Fruit fly (Drosophila melanogaster) whole organism, embryonic: ENCODE measurements around the gene Miga.

ENCODE experiments used
- CG2120 ChIP-seq: fragments of 200-800 bp; sonication (Bioruptor generic); optimal IDR thresholded peaks from 3 replicates; lab custom pipeline; 2016; ENCODE audit warnings: missing biosample characterization, missing genetic modification characterization
- CG2889 ChIP-seq: fragments of 200-800 bp; sonication (Bioruptor generic); IDR thresholded peaks from 3 replicates; pipeline ENCODE4 v1.3.6; 2022; ENCODE audit warnings: missing biosample characterization, missing genetic modification characterization
- CG33557 ChIP-seq: fragments of 200-800 bp; sonication (Bioruptor generic); optimal IDR thresholded peaks from 2 replicates; lab custom pipeline; 2019; ENCODE audit warnings: missing biosample characterization, mild to moderate bottlenecking, missing genetic modification characterization, moderate library complexity
- CG34376 ChIP-seq: fragments of 200-800 bp; sonication (Bioruptor generic); optimal IDR thresholded peaks from 2 replicates; lab custom pipeline; 2018; ENCODE audit warnings: missing biosample characterization, mild to moderate bottlenecking, missing genetic modification characterization
- Hr78 ChIP-seq, 2 experiments: fragments of 200-800 bp in 1 of 2; fragments of >200 bp in 1 of 2; sonication (Bioruptor generic) in 1 of 2; optimal IDR thresholded peaks; 2 replicates each; lab custom pipeline; 2017 to 2019; ENCODE audit warnings: missing biosample characterization in 2 of 2, missing genetic modification characterization in 2 of 2, mild to moderate bottlenecking in 1 of 2, moderate library complexity in 1 of 2
- Ravus ChIP-seq: fragments of 200-800 bp; sonication (Bioruptor generic); IDR thresholded peaks from 2 replicates; pipeline ENCODE4 v1.3.6; 2022; ENCODE audit warnings: missing biosample characterization, missing genetic modification characterization
- Sin3A ChIP-seq: fragments of >200 bp; optimal IDR thresholded peaks from 2 replicates; lab custom pipeline; 2018
- ab ChIP-seq: fragments of 200-800 bp; sonication (Bioruptor generic); optimal IDR thresholded peaks from 2 replicates; lab custom pipeline; 2016; ENCODE audit warnings: missing biosample characterization, missing genetic modification characterization
- ara ChIP-seq: fragments of 200-800 bp; sonication (Bioruptor generic); IDR thresholded peaks from 2 replicates; pipeline ENCODE4 v1.3.6; 2022; ENCODE audit warnings: missing biosample characterization, missing genetic modification characterization
- bab2 ChIP-seq: fragments of 200-800 bp; sonication (Bioruptor generic); optimal IDR thresholded peaks from 2 replicates; lab custom pipeline; 2016; ENCODE audit warnings: missing biosample characterization, missing genetic modification characterization
- lilli ChIP-seq: fragments of 200-800 bp; sonication (Bioruptor generic); optimal IDR thresholded peaks from 3 replicates; lab custom pipeline; 2016; ENCODE audit warnings: missing biosample characterization, missing genetic modification characterization
- lola ChIP-seq, 3 experiments: fragments of >200 bp in 2 of 3; fragments of 200-800 bp in 1 of 3; sonication (Bioruptor generic) in 1 of 3; optimal IDR thresholded peaks; 2 replicates each; lab custom pipeline; 2017 to 2019; ENCODE audit warnings: missing biosample characterization in 3 of 3, missing genetic modification characterization in 3 of 3, mild to moderate bottlenecking in 1 of 3, moderate library complexity in 1 of 3
- sens ChIP-seq: fragments of 200-800 bp; sonication (Bioruptor generic); peaks from one replicate; lab custom pipeline; 2016; ENCODE audit warnings: missing biosample characterization, missing genetic modification characterization
- sima ChIP-seq: fragments of 200-800 bp; sonication (Bioruptor generic); optimal IDR thresholded peaks from 2 replicates; lab custom pipeline; 2016; ENCODE audit warnings: missing biosample characterization, missing genetic modification characterization

- no peak for TF ChIP-seq ara (GFP tag; lab: Robert Waterston, UW)
- TF ChIP-seq ab = no peak
- no peak for TF ChIP-seq Hr78 (GFP tag; optimal IDR thresholded peaks at IDR 0.05; lab: Kevin White, UChicago)
- peak; percentile 79 for TF ChIP-seq sens
- no peak for TF ChIP-seq Ravus (GFP tag; lab: Robert Waterston, UW)
- TF ChIP-seq CG34376 (GFP tag; lab: Kevin White, UChicago) = no peak
- no peak for TF ChIP-seq Sin3A (lab: Kevin White, UChicago)
- no peak for TF ChIP-seq lilli
- TF ChIP-seq lola (GFP tag; optimal IDR thresholded peaks at IDR 0.05; lab: Kevin White, UChicago) = no peak
- TF ChIP-seq CG33557 = no peak
- TF ChIP-seq sima (GFP tag; lab: Kevin White, UChicago) = no peak
- no peak for TF ChIP-seq CG2120
- TF ChIP-seq bab2 (GFP tag; lab: Kevin White, UChicago) = no peak
- no peak for TF ChIP-seq CG2889 (GFP tag; lab: Robert Waterston, UW)
These were observed 22.0 kb downstream of the Miga start for dm6 chrX:8415605-8416004.
